Fruit fly (Drosophila melanogaster) whole organism, prepupa: Measurements from ENCODE around the gene IFT54.

Experiments used
- CG16779 ChIP-seq: fragments of 200-800 bp; sonication (Bioruptor generic); optimal IDR thresholded peaks from 3 replicates; lab custom pipeline; 2017; ENCODE audit warnings: missing biosample characterization, mild to moderate bottlenecking, missing genetic modification characterization
- CG6808 ChIP-seq: fragments of 200-800 bp; sonication (Bioruptor generic); optimal IDR thresholded peaks from 3 replicates; lab custom pipeline; 2017; ENCODE audit warnings: missing biosample characterization, missing genetic modification characterization, mild to moderate bottlenecking, moderate library complexity, missing genetic modification reagents
- CG6854 ChIP-seq: fragments of 200-800 bp; sonication (Bioruptor generic); optimal IDR thresholded peaks from 2 replicates; lab custom pipeline; 2017; ENCODE audit warnings: missing biosample characterization, mild to moderate bottlenecking, missing genetic modification characterization
- CG8632 ChIP-seq: fragments of 200-800 bp; sonication (Bioruptor generic); optimal IDR thresholded peaks from 3 replicates; lab custom pipeline; 2016; ENCODE audit warnings: missing biosample characterization, missing genetic modification characterization
- Eip75B ChIP-seq: fragments of 200-800 bp; sonication (Bioruptor generic); optimal IDR thresholded peaks from 3 replicates; lab custom pipeline; 2016; ENCODE audit warnings: missing biosample characterization, missing genetic modification characterization
- Eip93F ChIP-seq: fragments of 200-800 bp; sonication (Bioruptor generic); optimal IDR thresholded peaks from 2 replicates; lab custom pipeline; 2016; ENCODE audit warnings: missing biosample characterization, mild to moderate bottlenecking, missing genetic modification characterization
- Ets21C ChIP-seq: fragments of 200-800 bp; sonication (Bioruptor generic); optimal IDR thresholded peaks from 3 replicates; lab custom pipeline; 2016; ENCODE audit warnings: missing biosample characterization, missing genetic modification characterization
- Sox14 ChIP-seq: fragments of 200-800 bp; sonication (Bioruptor generic); optimal IDR thresholded peaks from 3 replicates; lab custom pipeline; 2016; ENCODE audit warnings: missing biosample characterization, missing genetic modification characterization
- ss ChIP-seq, 2 experiments: fragments of 200-800 bp; sonication (Bioruptor generic); optimal IDR thresholded peaks; 2 replicates in 1 of 2; 3 replicates in 1 of 2; lab custom pipeline; 2017 to 2018; ENCODE audit warnings: mild to moderate bottlenecking in 2 of 2, missing biosample characterization in 2 of 2, missing genetic modification characterization in 2 of 2, moderate library complexity in 1 of 2

dm6 chr3R:14302128-14302527 is at the start of gene IFT54:
- TF ChIP-seq Ets21C (GFP tag; lab: Kevin White, UChicago) = no peak
- no peak for TF ChIP-seq CG6854 (GFP tag; lab: Kevin White, UChicago)
- no peak for TF ChIP-seq Sox14 (GFP tag; lab: Kevin White, UChicago)
- no peak for TF ChIP-seq CG16779 (tag; lab: Kevin White, UChicago)
- no peak for TF ChIP-seq CG8632 (GFP tag; lab: Kevin White, UChicago)
- no peak for TF ChIP-seq ss (GFP tag; optimal IDR thresholded peaks at IDR 0.05; lab: Kevin White, UChicago)
- no peak for TF ChIP-seq CG6808 (GFP tag; lab: Kevin White, UChicago)
- TF ChIP-seq Eip75B = no peak
- TF ChIP-seq Eip93F = no peak
